Worm (Caenorhabditis elegans): ENCODE results near the gene srw-142.

srw-142 gene

ce11 chrV:2941405-2941804, 16.7 kb downstream of the srw-142 start, which contains the start of gene srw-143:
Gene srw-143 (minus strand): TSS chrV:2941505.
- TF ChIP-seq ahr-1 (tag; optimal IDR thresholded peaks at IDR 0.05) (no peak), tbx-7 (tag; optimal IDR thresholded peaks at IDR 0.05) (no peak), ceh-22 (tag; optimal IDR thresholded peaks at IDR 0.05) (no peak), gmeb-2 (tag; optimal IDR thresholded peaks at IDR 0.05) (no peak), ceh-14 (tag; optimal IDR thresholded peaks at IDR 0.05) (no peak), sdc-2 (tag; optimal IDR thresholded peaks at IDR 0.05) (no peak), odd-2 (tag; optimal IDR thresholded peaks at IDR 0.05) (no peak), pha-4 (tag; optimal IDR thresholded peaks at IDR 0.05) (no peak), ets-4 (tag; optimal IDR thresholded peaks at IDR 0.05) (no peak), lin-11 (tag; optimal IDR thresholded peaks at IDR 0.05) (no peak), eyg-1 (tag; optimal IDR thresholded peaks at IDR 0.05) (no peak), ceh-18 (tag; optimal IDR thresholded peaks at IDR 0.05) (no peak), ref-2 (tag; optimal IDR thresholded peaks at IDR 0.05) (no peak), K09A11.1 (tag; optimal IDR thresholded peaks at IDR 0.05; ENCODE audit: insufficient read depth) (no peak), nhr-232 (tag; optimal IDR thresholded peaks at IDR 0.05) (no peak), pax-1 (tag; optimal IDR thresholded peaks at IDR 0.05) (no peak), unc-3 (GFP tag; conservative IDR thresholded peaks at IDR 0.05) (no peak), unc-3 (tag; optimal IDR thresholded peaks at IDR 0.05) (no peak), ceh-31 (tag; optimal IDR thresholded peaks at IDR 0.05) (no peak), syd-9 (tag; optimal IDR thresholded peaks at IDR 0.05) (no peak)

- TF ChIP-seq lim-6 (tag; optimal IDR thresholded peaks at IDR 0.05) (no peak), hlh-30 (tag; optimal IDR thresholded peaks at IDR 0.05; ENCODE audit: insufficient read depth) (no peak), elt-2 (tag; optimal IDR thresholded peaks at IDR 0.05) (no peak), eyg-1 (tag; optimal IDR thresholded peaks at IDR 0.05) (no peak), ceh-2 (tag; optimal IDR thresholded peaks at IDR 0.05) (no peak)
Measured at ce11 chrV:2938497-2938896, 19.6 kb downstream of the srw-142 start, which contains the start of gene srw-141. Gene srw-141 (minus strand): TSS chrV:2938597.

DNA sequence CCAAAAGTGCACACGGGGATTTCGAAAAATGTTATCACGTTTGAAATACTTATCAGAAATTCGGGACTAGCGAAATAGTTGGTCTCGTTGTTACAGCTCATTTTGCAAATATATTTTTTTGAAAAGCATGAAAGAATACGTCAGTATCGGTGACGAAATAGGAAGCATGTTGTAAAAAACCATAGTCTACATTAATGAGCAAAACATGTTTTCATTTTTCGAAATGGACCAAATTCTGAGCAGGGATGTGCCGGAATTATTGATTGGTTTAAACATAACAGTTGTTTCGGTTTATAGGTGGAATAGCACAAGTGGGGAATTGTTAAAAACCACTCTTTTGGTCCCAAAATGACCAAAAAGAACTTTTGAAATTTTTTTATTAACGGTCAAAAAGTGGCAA, 24.0 kb downstream of the srw-142 start, which contains the start of gene srh-247:
Gene srh-247 (minus strand): TSS at position 101 of the 400 bp plus-strand sequence.
- TF ChIP-seq madf-2 (tag; optimal IDR thresholded peaks at IDR 0.05) (no peak), fkh-10 (GFP tag; optimal IDR thresholded peaks at IDR 0.05) (no peak), ceh-14 (tag; optimal IDR thresholded peaks at IDR 0.05) (no peak), hlh-8 (tag; optimal IDR thresholded peaks at IDR 0.05) (no peak), sox-2 (GFP tag; IDR thresholded peaks at IDR 0.05) (no peak), nfya-1 (tag; optimal IDR thresholded peaks at IDR 0.05) (no peak), elt-2 (tag; optimal IDR thresholded peaks at IDR 0.05) (no peak), ceh-6 (GFP tag; optimal IDR thresholded peaks at IDR 0.05) (no peak), nhr-232 (tag; optimal IDR thresholded peaks at IDR 0.05) (no peak), npax-4 (tag; optimal IDR thresholded peaks at IDR 0.05) (no peak), zip-5 (tag; optimal IDR thresholded peaks at IDR 0.05) (no peak)

ce11 chrV:2931252-2931651, 26.9 kb downstream of the srw-142 start, which contains the start of gene C31B8.1:
Gene C31B8.1 (plus strand): TSS chrV:2931552.
- TF ChIP-seq lin-11 (tag; optimal IDR thresholded peaks at IDR 0.05) (no peak), elt-4 (tag; optimal IDR thresholded peaks at IDR 0.05) (no peak)

DNA sequence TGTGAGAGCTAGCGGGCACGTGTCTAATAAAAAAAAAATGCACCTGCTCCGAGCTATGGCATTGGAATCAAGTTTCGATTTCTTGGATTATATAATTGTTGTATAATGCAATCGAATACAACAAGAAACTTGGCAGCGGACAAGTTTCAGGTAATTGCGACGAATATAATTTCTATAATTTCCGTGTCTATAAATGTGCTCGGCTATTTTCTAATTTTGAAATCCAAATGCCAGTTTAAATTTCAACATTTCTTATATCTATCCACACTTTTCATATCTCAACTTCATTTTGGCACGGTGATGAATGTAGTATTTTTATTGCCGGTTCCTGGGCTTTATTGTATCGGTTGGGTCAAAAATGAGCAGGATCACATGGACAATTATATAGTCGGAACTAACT, 28.3 kb downstream of the srw-142 start, which contains the start of gene C31B8.16:
Gene C31B8.16 (plus strand): TSS at position 301 of the 400 bp plus-strand sequence.
- no peak for TF ChIP-seq eyg-1 (tag; optimal IDR thresholded peaks at IDR 0.05)
- no peak for TF ChIP-seq gmeb-2 (tag; optimal IDR thresholded peaks at IDR 0.05)
- no peak for TF ChIP-seq pha-4 (tag; optimal IDR thresholded peaks at IDR 0.05)
- no peak for TF ChIP-seq zip-5 (tag; optimal IDR thresholded peaks at IDR 0.05)
- TF ChIP-seq ceh-31 (tag; optimal IDR thresholded peaks at IDR 0.05) = no peak
- TF ChIP-seq unc-86 (tag; optimal IDR thresholded peaks at IDR 0.05) = no peak
- no peak for TF ChIP-seq fax-1 (tag; optimal IDR thresholded peaks at IDR 0.05)
- TF ChIP-seq K02D7.2 (tag; optimal IDR thresholded peaks at IDR 0.05) = no peak
- TF ChIP-seq nhr-11 (tag; optimal IDR thresholded peaks at IDR 0.05) = no peak
- no peak for TF ChIP-seq ahr-1 (tag; optimal IDR thresholded peaks at IDR 0.05)
- no peak for TF ChIP-seq hlh-8 (tag; optimal IDR thresholded peaks at IDR 0.05)
- TF ChIP-seq pqm-1 (tag; optimal IDR thresholded peaks at IDR 0.05) = no peak
- TF ChIP-seq pros-1 (tag; optimal IDR thresholded peaks at IDR 0.05) = no peak
- TF ChIP-seq dve-1 (tag; optimal IDR thresholded peaks at IDR 0.05) = no peak
- TF ChIP-seq hlh-15 (tag; optimal IDR thresholded peaks at IDR 0.05) = no peak
- TF ChIP-seq che-1 (tag; optimal IDR thresholded peaks at IDR 0.05) = no peak
- no peak for TF ChIP-seq pag-3 (tag; optimal IDR thresholded peaks at IDR 0.05; ENCODE audit: borderline replicate concordance)
